Worm (Caenorhabditis elegans): ENCODE results near the gene set-19.

DNA sequence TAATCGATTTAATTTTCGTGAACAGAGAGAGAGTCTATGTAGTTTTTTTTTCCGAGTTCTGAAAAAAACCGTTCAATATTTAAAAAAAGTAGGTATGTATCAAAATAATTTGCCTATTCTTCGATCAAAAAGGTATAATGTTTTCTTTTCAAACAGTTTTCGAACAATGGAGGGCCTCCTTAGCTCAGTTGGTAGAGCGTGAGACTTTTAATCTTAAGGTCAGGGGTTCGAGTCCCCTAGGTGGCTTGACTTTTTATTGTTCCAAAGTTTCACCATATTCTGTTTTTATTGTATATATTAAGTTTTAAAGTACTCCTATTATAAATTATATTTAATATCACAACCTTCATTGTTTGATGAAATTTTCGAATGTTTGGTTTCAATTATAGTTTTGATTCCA, 33.5 kb upstream of the set-19 start:
- TF ChIP-seq hmbx-1 (tag; optimal IDR thresholded peaks at IDR 0.05) (no peak), ama-1 (optimal IDR thresholded peaks at IDR 0.05) (no peak), pes-1 (GFP tag; IDR thresholded peaks at IDR 0.05) (no peak), F13C5.2 (tag; optimal IDR thresholded peaks at IDR 0.05) (no peak), ceh-13 (GFP tag; optimal IDR thresholded peaks at IDR 0.05) (no peak), tbx-37 (GFP tag; conservative IDR thresholded peaks at IDR 0.05) (no peak), tbx-11 (GFP tag; IDR thresholded peaks at IDR 0.05) (no peak; the same call in 1 of the 2 replicates), aly-1 (tag; optimal IDR thresholded peaks at IDR 0.05) (no peak), flt-1 (GFP tag; IDR thresholded peaks at IDR 0.05) (no peak), B0310.2 (tag; optimal IDR thresholded peaks at IDR 0.05) (no peak), hmg-4 (GFP tag; optimal IDR thresholded peaks at IDR 0.05) (no peak)
